Worm (Caenorhabditis elegans) whole organism, young adult: ENCODE measurements around the gene ptr-5.

ENCODE experiments used
- ekl-4 ChIP-seq: fragments of 200-800 bp; sonication (Bioruptor generic); IDR thresholded peaks from 2 replicates; pipeline ENCODE4 v1.3.6; 2022; ENCODE audit warnings: missing genetic modification reagents, missing genetic modification characterization, missing compliant biosample characterization
- nhr-179 ChIP-seq: sonication (generic microtip); optimal IDR thresholded peaks from 2 replicates; lab custom pipeline; 2016; ENCODE audit warnings: mild to moderate bottlenecking, missing genetic modification characterization, missing compliant biosample characterization
- snpc-4 ChIP-seq, 5 experiments: fragments of 150-350 bp in 1 of 5; sonication (generic microtip) in 4 of 5; optimal IDR thresholded peaks; 2 replicates each; lab custom pipeline; 2014 to 2018; ENCODE audit warnings: missing genetic modification characterization in 5 of 5, missing biosample characterization in 3 of 5, antibody characterized with exemption in 2 of 5, mild to moderate bottlenecking in 2 of 5, missing compliant biosample characterization in 2 of 5, missing genotype in 2 of 5, moderate library complexity in 2 of 5, missing genetic modification reagents in 1 of 5

DNA sequence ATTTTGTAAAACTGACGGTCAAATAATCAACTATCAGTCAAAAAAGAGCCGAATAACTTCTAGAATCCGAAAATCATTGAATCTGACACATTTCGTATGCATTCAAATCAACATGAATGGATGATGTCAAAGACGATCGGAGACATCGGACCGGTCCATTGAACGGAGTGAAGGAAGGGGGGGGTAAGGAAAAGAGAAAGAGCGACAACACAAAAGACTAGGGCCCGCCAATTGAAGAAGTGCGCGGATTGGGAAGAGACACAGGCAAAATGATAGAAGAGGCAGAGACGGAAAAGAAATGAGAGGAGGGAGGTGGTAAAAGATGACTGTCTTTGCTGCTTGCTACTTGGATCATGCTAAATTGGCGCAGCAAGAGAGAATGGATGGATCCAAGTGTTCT, 51.1 kb downstream of the ptr-5 start:
- no peak for TF ChIP-seq snpc-4 (GFP tag; optimal IDR thresholded peaks at IDR 0.05; lab: Kevin White, UChicago)
- TF ChIP-seq snpc-4 (tag; optimal IDR thresholded peaks at IDR 0.05; lab: Kevin White, UChicago): no peak
- TF ChIP-seq nhr-179 (tag; lab: Kevin White, UChicago): no peak
- no peak for TF ChIP-seq ekl-4 (GFP tag; lab: Robert Waterston, UW)
